Worm (Caenorhabditis elegans) whole organism, mixed stage, embryonic: Measurements from ENCODE around the gene F32A5.8.

ENCODE experiments used
- M03D4.4 ChIP-seq: sonication (generic microtip); optimal IDR thresholded peaks from 2 replicates; lab custom pipeline; 2017; ENCODE audit warnings: mild to moderate bottlenecking, missing genetic modification characterization, missing compliant biosample characterization
- bed-3 ChIP-seq: fragments of 200-800 bp; sonication (Bioruptor generic); optimal IDR thresholded peaks from 3 replicates; lab custom pipeline; 2018; ENCODE audit warnings: mild to moderate bottlenecking, missing genetic modification characterization, moderate library complexity, missing compliant biosample characterization
- blmp-1 ChIP-seq: fragments of 150-350 bp; optimal IDR thresholded peaks from 2 replicates; lab custom pipeline; 2014; ENCODE audit warnings: missing biosample characterization, missing genetic modification characterization
- ceh-39 ChIP-seq: fragments of 150-350 bp; optimal IDR thresholded peaks from 2 replicates; lab custom pipeline; 2014; ENCODE audit warnings: missing biosample characterization, missing genetic modification characterization
- ceh-43 ChIP-seq: fragments of 200-800 bp; sonication (Bioruptor generic); optimal IDR thresholded peaks from 2 replicates; lab custom pipeline; 2018; ENCODE audit warnings: mild to moderate bottlenecking, missing genetic modification characterization, moderate library complexity, missing compliant biosample characterization
- ceh-83 ChIP-seq: fragments of 200-800 bp; sonication (Bioruptor generic); optimal IDR thresholded peaks from 2 replicates; lab custom pipeline; 2018; ENCODE audit warnings: mild to moderate bottlenecking, missing genetic modification characterization, missing compliant biosample characterization
- cnd-1 ChIP-seq: fragments of 200-800 bp; sonication (Bioruptor generic); optimal IDR thresholded peaks from 2 replicates; lab custom pipeline; 2018; ENCODE audit warnings: mild to moderate bottlenecking, missing genetic modification characterization, missing compliant biosample characterization
- drap-1 ChIP-seq: fragments of 200-800 bp; sonication (Bioruptor generic); optimal IDR thresholded peaks from 3 replicates; lab custom pipeline; 2018; ENCODE audit warnings: mild to moderate bottlenecking, missing genetic modification characterization, missing compliant biosample characterization
- elt-1 ChIP-seq: sonication (generic microtip); optimal IDR thresholded peaks from 2 replicates; lab custom pipeline; 2017; ENCODE audit warnings: missing genetic modification characterization, mild to moderate bottlenecking, missing compliant biosample characterization, antibody characterized with exemption, moderate library complexity, borderline replicate concordance; ENCODE audit not compliant: insufficient read depth
- elt-3 ChIP-seq: fragments of 150-350 bp; optimal IDR thresholded peaks from 2 replicates; lab custom pipeline; 2014; ENCODE audit warnings: missing biosample characterization, missing genetic modification characterization
- flh-1 ChIP-seq: fragments of 200-800 bp; sonication (Bioruptor generic); optimal IDR thresholded peaks from 2 replicates; lab custom pipeline; 2018; ENCODE audit warnings: mild to moderate bottlenecking, missing genetic modification characterization, moderate library complexity, missing compliant biosample characterization
- ham-2 ChIP-seq: fragments of 200-800 bp; sonication (Bioruptor generic); optimal IDR thresholded peaks from 2 replicates; lab custom pipeline; 2018; ENCODE audit warnings: mild to moderate bottlenecking, missing genetic modification characterization, missing compliant biosample characterization
- hlh-1 ChIP-seq: fragments of 150-350 bp; optimal IDR thresholded peaks from 2 replicates; lab custom pipeline; 2014; ENCODE audit warnings: missing biosample characterization, missing genetic modification reagents, missing genetic modification characterization
- lin-32 ChIP-seq: fragments of 200-800 bp; sonication (Bioruptor generic); optimal IDR thresholded peaks from 2 replicates; lab custom pipeline; 2018; ENCODE audit warnings: mild to moderate bottlenecking, missing genetic modification characterization, missing compliant biosample characterization
- lsy-2 ChIP-seq: fragments of 150-350 bp; optimal IDR thresholded peaks from 2 replicates; lab custom pipeline; 2014; ENCODE audit warnings: missing biosample characterization, missing genetic modification characterization
- mab-5 ChIP-seq: fragments of 150-350 bp; optimal IDR thresholded peaks from 2 replicates; lab custom pipeline; 2014; ENCODE audit warnings: missing biosample characterization, missing genetic modification characterization
- mls-2 ChIP-seq: sonication (generic microtip); optimal IDR thresholded peaks from 2 replicates; lab custom pipeline; 2016; ENCODE audit warnings: mild to moderate bottlenecking, missing genetic modification characterization, moderate library complexity, missing compliant biosample characterization
- nhr-12 ChIP-seq: fragments of 150-350 bp; optimal IDR thresholded peaks from 2 replicates; lab custom pipeline; 2014; ENCODE audit warnings: missing biosample characterization, missing genetic modification characterization
- nhr-237 ChIP-seq: fragments of 150-350 bp; optimal IDR thresholded peaks from 2 replicates; lab custom pipeline; 2014; ENCODE audit warnings: missing biosample characterization, missing genetic modification characterization
- nhr-28 ChIP-seq: fragments of 150-350 bp; optimal IDR thresholded peaks from 2 replicates; lab custom pipeline; 2014; ENCODE audit warnings: missing biosample characterization, missing genetic modification characterization
- nhr-76 ChIP-seq: sonication (generic microtip); optimal IDR thresholded peaks from 2 replicates; lab custom pipeline; 2017; ENCODE audit warnings: missing biosample characterization, missing genetic modification characterization
- pha-4 ChIP-seq: fragments of 150-350 bp; optimal IDR thresholded peaks from 2 replicates; lab custom pipeline; 2018; ENCODE audit warnings: missing biosample characterization, missing genetic modification reagents, missing genetic modification characterization
- sem-2 ChIP-seq: fragments of 200-800 bp; sonication (Bioruptor generic); optimal IDR thresholded peaks from 2 replicates; lab custom pipeline; 2018; ENCODE audit warnings: mild to moderate bottlenecking, missing genetic modification characterization, missing compliant biosample characterization
- snpc-4 ChIP-seq: fragments of 150-350 bp; optimal IDR thresholded peaks from 2 replicates; lab custom pipeline; 2014; ENCODE audit warnings: missing biosample characterization, missing genetic modification characterization
- sptf-1 ChIP-seq: sonication (generic microtip); optimal IDR thresholded peaks from 2 replicates; lab custom pipeline; 2017; ENCODE audit warnings: mild to moderate bottlenecking, missing genetic modification characterization, moderate library complexity, missing compliant biosample characterization
- tbx-8 ChIP-seq: fragments of 200-800 bp; sonication (Bioruptor generic); optimal IDR thresholded peaks from 2 replicates; lab custom pipeline; 2018; ENCODE audit warnings: mild to moderate bottlenecking, missing genetic modification characterization, moderate library complexity, missing compliant biosample characterization
- unc-120 ChIP-seq: sonication (generic microtip); optimal IDR thresholded peaks from 2 replicates; lab custom pipeline; 2017; ENCODE audit warnings: missing genetic modification characterization, missing compliant biosample characterization; ENCODE audit not compliant: poor library complexity, severe bottlenecking
- unc-39 ChIP-seq: fragments of 150-350 bp; optimal IDR thresholded peaks from 2 replicates; lab custom pipeline; 2014; ENCODE audit warnings: missing biosample characterization, missing genetic modification characterization
- unc-62 ChIP-seq: fragments of 150-350 bp; optimal IDR thresholded peaks from 2 replicates; lab custom pipeline; 2014; ENCODE audit warnings: missing biosample characterization, missing genetic modification reagents, missing genetic modification characterization
- ztf-11 ChIP-seq: fragments of 150-350 bp; optimal IDR thresholded peaks from 2 replicates; lab custom pipeline; 2014; ENCODE audit warnings: missing biosample characterization, missing genetic modification characterization

Gene F32A5.8

DNA sequence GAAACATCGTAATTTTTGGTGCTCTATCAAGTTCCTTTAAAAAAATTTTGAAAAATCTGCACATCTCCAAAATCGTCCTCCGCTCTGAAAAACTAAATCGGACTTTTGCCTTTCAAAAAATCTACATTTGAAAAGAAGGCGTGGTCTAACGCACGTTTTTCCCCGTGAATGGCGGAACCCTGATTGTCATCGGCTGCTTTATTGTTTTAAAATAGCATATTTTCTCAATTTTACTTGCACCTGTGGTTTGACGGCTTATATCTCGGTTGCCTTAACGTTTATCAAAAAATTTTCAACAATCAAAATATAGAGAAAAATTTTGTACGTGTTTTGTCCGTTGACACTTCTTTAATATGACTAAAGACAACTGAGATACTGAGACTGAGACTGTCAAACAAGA lies 24.0 kb upstream of the F32A5.8 start:
- TF ChIP-seq hlh-1 (tag; lab: Kevin White, UChicago) (no peak), bed-3 (no peak), flh-1 (GFP tag; lab: Kevin White, UChicago) (no peak), ham-2 (GFP tag; lab: Kevin White, UChicago) (no peak), sptf-1 (tag; lab: Kevin White, UChicago) (no peak), sem-2 (GFP tag; lab: Kevin White, UChicago) (no peak), drap-1 (GFP tag; lab: Kevin White, UChicago) (no peak), pha-4 (no peak), ceh-83 (GFP tag; lab: Kevin White, UChicago) (no peak), blmp-1 (tag; lab: Kevin White, UChicago) (no peak), nhr-237 (tag; lab: Kevin White, UChicago) (no peak), elt-1 (tag; lab: Kevin White, UChicago) (no peak), elt-3 (tag; lab: Kevin White, UChicago) (no peak), snpc-4 (no peak)

DNA sequence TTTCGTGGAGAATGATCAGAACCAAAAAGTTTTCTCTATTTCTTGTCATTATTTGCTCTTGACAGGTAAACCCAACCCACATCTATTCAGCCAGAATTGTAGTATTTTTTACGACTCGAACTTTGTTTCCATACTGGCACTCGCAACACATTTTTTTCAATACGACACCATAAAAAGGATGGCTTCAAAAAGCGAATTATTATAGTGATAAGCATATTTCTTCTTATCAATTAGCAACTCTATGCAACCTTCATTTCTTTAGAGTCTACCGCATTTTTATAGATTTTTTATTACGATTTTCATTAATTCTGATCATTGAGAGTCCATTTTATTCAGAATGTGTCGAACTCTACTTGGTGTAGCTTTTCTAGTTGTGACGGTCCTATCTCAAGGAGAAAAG lies 23.4 kb upstream of the F32A5.8 start, which contains the start of gene ctsa-3.1:
ctsa-3.1 (plus strand) TSS at position 337 of the 400 bp plus-strand sequence.
- no peak for TF ChIP-seq nhr-76 (tag; lab: Kevin White, UChicago)
- no peak for TF ChIP-seq sptf-1 (tag; lab: Kevin White, UChicago)
- no peak for TF ChIP-seq drap-1 (GFP tag; lab: Kevin White, UChicago)
- no peak for TF ChIP-seq ztf-11 (tag; lab: Kevin White, UChicago)
- no peak for TF ChIP-seq sem-2 (GFP tag; lab: Kevin White, UChicago)
- no peak for TF ChIP-seq cnd-1 (tag; lab: Kevin White, UChicago)
- TF ChIP-seq lin-32 (GFP tag; lab: Kevin White, UChicago) = no peak
- TF ChIP-seq elt-3 (tag; lab: Kevin White, UChicago) = no peak
- TF ChIP-seq, all 35 proteins: peak for 0

DNA sequence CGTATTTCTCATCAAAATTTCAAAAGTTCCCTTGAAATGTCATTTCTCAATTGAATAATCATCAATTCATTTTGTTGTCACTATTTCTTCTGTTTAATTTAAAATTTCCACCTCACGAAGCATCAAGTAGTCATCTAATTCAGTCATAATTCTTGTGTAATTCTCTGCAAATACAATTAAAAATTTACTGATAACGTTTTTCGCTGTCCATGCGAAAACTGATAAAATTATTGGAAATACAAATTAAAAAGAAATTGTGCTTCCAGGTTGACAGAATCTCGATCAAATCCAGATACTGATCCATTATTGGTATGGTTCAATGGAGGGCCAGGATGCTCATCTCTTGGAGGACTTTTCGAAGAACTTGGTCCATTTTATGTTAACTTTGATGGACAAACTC lies 22.6 kb upstream of the F32A5.8 start:
- TF ChIP-seq drap-1 (GFP tag; lab: Kevin White, UChicago) (no peak), hlh-1 (tag; lab: Kevin White, UChicago) (no peak), flh-1 (GFP tag; lab: Kevin White, UChicago) (no peak), nhr-237 (tag; lab: Kevin White, UChicago) (no peak), nhr-76 (tag; lab: Kevin White, UChicago) (no peak), snpc-4 (no peak), M03D4.4 (tag; lab: Kevin White, UChicago) (no peak), mab-5 (no peak), lsy-2 (tag; lab: Kevin White, UChicago) (no peak), mls-2 (tag; lab: Kevin White, UChicago) (no peak), ceh-83 (GFP tag; lab: Kevin White, UChicago) (no peak), nhr-28 (tag; lab: Kevin White, UChicago) (no peak), ceh-39 (tag; lab: Kevin White, UChicago) (no peak), unc-62 (no peak), ham-2 (GFP tag; lab: Kevin White, UChicago) (no peak)

DNA sequence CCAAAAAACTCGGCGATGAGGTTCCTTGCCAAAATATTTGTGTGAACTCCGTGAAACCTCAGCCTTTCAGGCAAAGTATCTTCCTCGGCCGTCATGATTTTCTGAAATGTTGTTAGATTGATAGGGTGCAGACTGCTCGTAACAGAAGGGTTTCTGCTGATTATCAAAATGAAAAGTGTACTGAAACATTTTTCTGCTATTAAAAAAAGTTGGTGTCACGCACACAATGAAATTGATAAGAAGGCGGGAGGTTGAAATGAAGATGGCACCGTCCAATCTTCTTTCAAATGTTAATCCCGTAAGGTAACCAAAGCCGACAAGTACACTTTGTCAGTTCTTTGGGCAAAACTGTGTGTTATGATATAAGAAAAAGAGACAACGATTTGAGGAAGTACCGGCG lies 19.0 kb upstream of the F32A5.8 start:
- no peak for TF ChIP-seq sem-2 (GFP tag; lab: Kevin White, UChicago)
- no peak for TF ChIP-seq lsy-2 (tag; lab: Kevin White, UChicago)
- TF ChIP-seq flh-1 (GFP tag; lab: Kevin White, UChicago) = no peak
- TF ChIP-seq hlh-1 (tag; lab: Kevin White, UChicago) = no peak
- TF ChIP-seq snpc-4 = no peak
- no peak for TF ChIP-seq tbx-8 (GFP tag; lab: Kevin White, UChicago)
- no peak for TF ChIP-seq pha-4
- TF ChIP-seq mls-2 (tag; lab: Kevin White, UChicago) = no peak
- no peak for TF ChIP-seq ztf-11 (tag; lab: Kevin White, UChicago)
- no peak for TF ChIP-seq sptf-1 (tag; lab: Kevin White, UChicago)
- TF ChIP-seq lin-32 (GFP tag; lab: Kevin White, UChicago) = no peak
- TF ChIP-seq unc-120 (tag; lab: Kevin White, UChicago) = no peak
- no peak for TF ChIP-seq ham-2 (GFP tag; lab: Kevin White, UChicago)
- no peak for TF ChIP-seq nhr-12 (tag; lab: Kevin White, UChicago)
- no peak for TF ChIP-seq blmp-1 (tag; lab: Kevin White, UChicago)

DNA sequence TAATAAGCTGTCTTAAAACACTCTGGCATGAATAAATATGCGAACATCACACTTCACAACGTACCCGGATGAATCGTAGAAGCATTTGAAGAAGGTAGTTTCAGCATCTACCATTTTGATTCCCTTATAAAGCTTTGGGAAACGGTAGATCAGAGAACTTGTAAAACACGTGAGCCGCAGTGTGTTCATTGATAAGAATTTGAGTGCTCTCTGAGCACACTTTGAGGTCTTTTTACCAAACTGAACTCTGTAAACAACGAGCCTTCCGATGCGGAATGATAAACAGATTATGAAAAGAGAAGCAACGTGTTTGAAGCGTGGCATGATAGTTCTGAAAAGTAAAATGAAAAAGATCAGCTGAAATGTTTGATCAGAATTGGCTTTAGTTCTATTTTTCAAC lies 17.7 kb upstream of the F32A5.8 start, which contains the start of gene aqp-1:
aqp-1 (minus strand) TSS at position 102 of the 400 bp plus-strand sequence.
- TF ChIP-seq elt-1 (tag; lab: Kevin White, UChicago) = no peak
- no peak for TF ChIP-seq nhr-76 (tag; lab: Kevin White, UChicago)
- no peak for TF ChIP-seq ceh-43
- TF ChIP-seq unc-39 = no peak
